Fruit fly (Drosophila melanogaster): ENCODE measurements around the gene Dnaaf6.
A peak's percentile ranks its signal among the peaks of the same experiment; 100 is the strongest.

Gene Dnaaf6

DNA sequence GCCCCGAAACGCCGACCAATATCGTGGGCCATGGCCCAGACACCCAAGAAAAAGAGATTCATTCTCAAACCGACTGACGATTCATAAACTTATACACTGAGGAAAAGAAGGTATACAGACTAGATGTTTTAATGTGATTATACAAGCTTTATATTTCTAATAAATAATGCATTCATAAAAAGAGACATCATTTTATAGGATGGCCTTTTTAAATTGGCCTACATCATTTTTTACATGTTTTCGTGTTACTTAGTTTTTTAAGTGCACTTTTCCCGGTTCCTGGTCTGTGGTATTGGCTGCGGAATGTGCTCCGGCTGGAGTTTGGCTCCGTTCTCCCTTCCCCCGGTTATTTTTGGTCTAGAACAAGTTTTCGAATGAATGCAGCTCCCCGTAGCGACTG is 32.0 kb upstream of the Dnaaf6 start:
- TF ChIP-seq dmrt99B (tag; optimal IDR thresholded peaks at IDR 0.05), result peak; percentile 64
- TF ChIP-seq Gug (GFP tag; IDR thresholded peaks at IDR 0.05), result 0 out of 4 replicates have a peak, but pooled peaks have one; percentile 32
- no peak for TF ChIP-seq TFAM (GFP tag; optimal IDR thresholded peaks at IDR 0.05)
- TF ChIP-seq eyg (GFP tag; optimal IDR thresholded peaks at IDR 0.05), result no peak
- TF ChIP-seq CG1024 (GFP tag; IDR thresholded peaks at IDR 0.05), result 0 out of 2 replicates have a peak, but pooled peaks have one; percentile 40
- peak; percentile 62; the same call in 1 of the 3 replicates for TF ChIP-seq CG11456 (GFP tag; IDR thresholded peaks at IDR 0.05)
- TF ChIP-seq CG7271 (tag; optimal IDR thresholded peaks at IDR 0.05), result peak; percentile 35
- peak; percentile 39; the same call in 1 of the 2 replicates for TF ChIP-seq E2f2 (GFP tag; IDR thresholded peaks at IDR 0.05)
- peak; percentile 66 for TF ChIP-seq sob (GFP tag; IDR thresholded peaks at IDR 0.05)
- TF ChIP-seq CG6689 (GFP tag; IDR thresholded peaks at IDR 0.05), result peak; percentile 82
- TF ChIP-seq fd102C (GFP tag; optimal IDR thresholded peaks at IDR 0.05), result no peak
- TF ChIP-seq Sry-β (GFP tag; optimal IDR thresholded peaks at IDR 0.05), result peak; percentile 26
- no peak for TF ChIP-seq ham (GFP tag; IDR thresholded peaks at IDR 0.05)
- TF ChIP-seq Antp (GFP tag; optimal IDR thresholded peaks at IDR 0.05), result peak; percentile 12
- no peak for TF ChIP-seq Lim3 (GFP tag; IDR thresholded peaks at IDR 0.05)
- peak; percentile 48; the same call in 2 of the 3 replicates for TF ChIP-seq tgo (GFP tag; IDR thresholded peaks at IDR 0.05)
- no peak for TF ChIP-seq MESR4 (GFP tag; optimal IDR thresholded peaks at IDR 0.05)
- TF ChIP-seq ftz-f1 (GFP tag; optimal IDR thresholded peaks at IDR 0.05), result no peak
- no peak for TF ChIP-seq jigr1 (GFP tag; IDR thresholded peaks at IDR 0.05)
- TF ChIP-seq Lpt (GFP tag; optimal IDR thresholded peaks at IDR 0.05), result no peak
- no peak for TF ChIP-seq CG13894 (tag; optimal IDR thresholded peaks at IDR 0.05)
- peak; percentile 50; the same call in 1 of the 3 replicates for TF ChIP-seq H15 (GFP tag; IDR thresholded peaks at IDR 0.05)
- peak; percentile 6 for TF ChIP-seq CG2120 (GFP tag; optimal IDR thresholded peaks at IDR 0.05)
- TF ChIP-seq CG9817 (tag; optimal IDR thresholded peaks at IDR 0.05), result peak; percentile 5
- peak; percentile 62 for TF ChIP-seq CG13624 (GFP tag; optimal IDR thresholded peaks at IDR 0.05)
- TF ChIP-seq CG2129 (GFP tag; IDR thresholded peaks at IDR 0.05; ENCODE audit: partially characterized antibody), result no peak
- peak; percentile 32 for TF ChIP-seq sima (GFP tag; optimal IDR thresholded peaks at IDR 0.05)
- no peak for TF ChIP-seq HmgD (GFP tag; optimal IDR thresholded peaks at IDR 0.05)
- TF ChIP-seq Rx (GFP tag; IDR thresholded peaks at IDR 0.05), result peak; percentile 38; the same call in 1 of the 2 replicates
- no peak for TF ChIP-seq Sin3A (optimal IDR thresholded peaks at IDR 0.05)
- no peak for TF ChIP-seq pho (GFP tag; optimal IDR thresholded peaks at IDR 0.05)
- peak; percentile 69 for TF ChIP-seq CG12299 (tag; optimal IDR thresholded peaks at IDR 0.05)
- no peak for TF ChIP-seq pros (GFP tag; optimal IDR thresholded peaks at IDR 0.05)
- TF ChIP-seq slbo (GFP tag; IDR thresholded peaks at IDR 0.05), result peak; percentile 36
- no peak for TF ChIP-seq insv (GFP tag; optimal IDR thresholded peaks at IDR 0.05)
- TF ChIP-seq MTF-1 (GFP tag; optimal IDR thresholded peaks at IDR 0.05; ENCODE audit: borderline replicate concordance), result peak; percentile 74
- no peak for TF ChIP-seq YL-1 (GFP tag; optimal IDR thresholded peaks at IDR 0.05)
- TF ChIP-seq CG11398 (GFP tag; optimal IDR thresholded peaks at IDR 0.05), result peak; percentile 76
- TF ChIP-seq CG8944 (GFP tag; optimal IDR thresholded peaks at IDR 0.05), result peak; percentile 61
- peak; percentile 64; the same call in 1 of the 3 replicates for TF ChIP-seq ken (GFP tag; IDR thresholded peaks at IDR 0.05)
- TF ChIP-seq CG10321 (GFP tag; IDR thresholded peaks at IDR 0.05), result no peak
- no peak for TF ChIP-seq Dp (GFP tag; optimal IDR thresholded peaks at IDR 0.05)
- peak; percentile 47 for TF ChIP-seq sqz (GFP tag; optimal IDR thresholded peaks at IDR 0.05)
- TF ChIP-seq Ada2b (GFP tag; IDR thresholded peaks at IDR 0.05), result peak; percentile 68
- peak; percentile 14 for TF ChIP-seq CTCF (GFP tag; optimal IDR thresholded peaks at IDR 0.05)
- TF ChIP-seq CG3838 (GFP tag; optimal IDR thresholded peaks at IDR 0.05), result peak; percentile 25
- TF ChIP-seq CG15514 (GFP tag; optimal IDR thresholded peaks at IDR 0.05), result peak; percentile 15
- TF ChIP-seq CG6683 (GFP tag; optimal IDR thresholded peaks at IDR 0.05), result peak; percentile 51
- TF ChIP-seq CG18599 (GFP tag; optimal IDR thresholded peaks at IDR 0.05), result peak; percentile 72
- TF ChIP-seq kni (GFP tag; optimal IDR thresholded peaks at IDR 0.05), result peak; percentile 30
- TF ChIP-seq ATbp (GFP tag; optimal IDR thresholded peaks at IDR 0.05), result peak; percentile 64
- peak; percentile 66 for TF ChIP-seq tio (GFP tag; optimal IDR thresholded peaks at IDR 0.05)
